Worm (Caenorhabditis elegans) whole organism, midembryonic: ENCODE results near the gene F22B5.5.

ENCODE experiments used
- T22C8.4 ChIP-seq: fragments of 200-800 bp; sonication (Bioruptor generic); IDR thresholded peaks from 2 replicates; pipeline ENCODE4 v1.3.6; 2022; ENCODE audit warnings: missing genetic modification characterization, missing compliant biosample characterization
- cog-1 ChIP-seq: sonication (generic microtip); optimal IDR thresholded peaks from 2 replicates; lab custom pipeline; 2016; ENCODE audit warnings: missing genetic modification characterization, missing compliant biosample characterization
- flt-1 ChIP-seq: fragments of 200-800 bp; sonication (Bioruptor generic); IDR thresholded peaks from 2 replicates; pipeline ENCODE4 v1.3.6; 2022; ENCODE audit warnings: missing genetic modification characterization, missing compliant biosample characterization
- klf-2 ChIP-seq: fragments of 200-800 bp; sonication (Bioruptor generic); conservative IDR thresholded peaks from 2 replicates; pipeline ENCODE4 v1.3.6; 2022; ENCODE audit warnings: missing genetic modification reagents, missing genetic modification characterization, missing compliant biosample characterization
- med-1 ChIP-seq: sonication (generic microtip); optimal IDR thresholded peaks from 2 replicates; lab custom pipeline; 2017; ENCODE audit warnings: missing genetic modification characterization, mild to moderate bottlenecking, missing compliant biosample characterization, antibody characterized with exemption, missing genetic modification reagents; ENCODE audit not compliant: insufficient read depth
- ref-1 ChIP-seq: fragments of 200-800 bp; sonication (Bioruptor generic); conservative IDR thresholded peaks from 2 replicates; pipeline ENCODE4 v1.3.6; 2022; ENCODE audit warnings: missing genetic modification reagents, missing genetic modification characterization, missing compliant biosample characterization
- ztf-29 ChIP-seq: fragments of 200-800 bp; sonication (Bioruptor generic); IDR thresholded peaks from 2 replicates; pipeline ENCODE4 v1.3.6; 2022; ENCODE audit warnings: missing genetic modification reagents, missing genetic modification characterization, missing compliant biosample characterization

DNA sequence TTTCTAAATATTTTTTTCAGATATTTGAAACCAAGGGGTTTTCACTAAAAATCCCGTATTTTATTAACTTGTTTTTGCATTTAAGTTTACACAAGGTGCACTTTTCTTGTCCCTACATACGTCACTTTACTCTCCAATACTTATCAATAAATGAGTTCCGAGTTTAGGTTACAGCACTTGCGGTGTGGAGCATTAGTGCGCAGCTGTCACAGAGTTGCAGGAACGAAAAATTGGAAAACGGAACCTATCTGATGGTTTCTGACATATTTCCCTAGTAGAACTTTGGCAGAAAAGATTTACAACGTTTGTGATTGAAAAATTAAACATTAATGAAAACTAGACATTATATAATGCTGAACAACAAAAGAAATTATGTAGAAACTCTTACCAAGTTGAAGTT is 43.8 kb upstream of the F22B5.5 start:
- TF ChIP-seq flt-1 (no peak), ref-1 (GFP tag; lab: Robert Waterston, UW) (no peak), med-1 (GFP tag; lab: Kevin White, UChicago) (no peak), T22C8.4 (GFP tag; lab: Robert Waterston, UW) (no peak), ztf-29 (GFP tag; lab: Robert Waterston, UW) (no peak), cog-1 (tag; lab: Kevin White, UChicago) (no peak), klf-2 (no peak)
